Worm (Caenorhabditis elegans): ENCODE results near the gene cthd-1.
A peak's percentile ranks its signal among the peaks of the same experiment; 100 is the strongest.

Gene cthd-1

ce11 chrV:9629643-9630042, 48.4 kb upstream of the cthd-1 start, which contains the start of gene col-146:
Gene col-146 (plus strand): TSS chrV:9629943.
- no peak for TF ChIP-seq tra-1 (GFP tag; IDR thresholded peaks at IDR 0.05)
- no peak for TF ChIP-seq ZK337.2 (GFP tag; IDR thresholded peaks at IDR 0.05)
- TF ChIP-seq D1046.2 (GFP tag; IDR thresholded peaks at IDR 0.05): no peak
- no peak for TF ChIP-seq daf-8 (GFP tag; IDR thresholded peaks at IDR 0.05)
- no peak for TF ChIP-seq lin-1 (GFP tag; IDR thresholded peaks at IDR 0.05)
- no peak for TF ChIP-seq F37D6.2 (tag; optimal IDR thresholded peaks at IDR 0.05)
- no peak for TF ChIP-seq nhr-237 (tag; optimal IDR thresholded peaks at IDR 0.05)
- no peak for TF ChIP-seq F10B5.3 (tag; optimal IDR thresholded peaks at IDR 0.05)
- no peak for TF ChIP-seq attf-4 (tag; optimal IDR thresholded peaks at IDR 0.05)
- no peak for TF ChIP-seq snpc-4 (tag; optimal IDR thresholded peaks at IDR 0.05)
- no peak for TF ChIP-seq ceh-82 (tag; optimal IDR thresholded peaks at IDR 0.05)
- no peak for TF ChIP-seq ama-1 (optimal IDR thresholded peaks at IDR 0.05)
- no peak for TF ChIP-seq snpc-1.2 (GFP tag; IDR thresholded peaks at IDR 0.05)
- no peak for TF ChIP-seq nhr-6 (tag; optimal IDR thresholded peaks at IDR 0.05)
- TF ChIP-seq mes-2 (tag; optimal IDR thresholded peaks at IDR 0.05; ENCODE audit: poor library complexity, severe bottlenecking): no peak
- no peak for TF ChIP-seq lir-3 (tag; optimal IDR thresholded peaks at IDR 0.05)
- TF ChIP-seq T26A8.4 (GFP tag; IDR thresholded peaks at IDR 0.05): no peak

- TF ChIP-seq spr-3 (GFP tag; optimal IDR thresholded peaks at IDR 0.05) (no peak), aly-2 (tag; optimal IDR thresholded peaks at IDR 0.05) (no peak), nhr-41 (GFP tag; IDR thresholded peaks at IDR 0.05) (no peak), fos-1 (tag; optimal IDR thresholded peaks at IDR 0.05) (no peak), lin-13 (GFP tag; optimal IDR thresholded peaks at IDR 0.05) (no peak), hlh-30 (tag; optimal IDR thresholded peaks at IDR 0.05; ENCODE audit: insufficient read depth) (no peak), aha-1 (tag) (no peak), nhr-102 (tag; optimal IDR thresholded peaks at IDR 0.05) (no peak), T20F7.1 (GFP tag; optimal IDR thresholded peaks at IDR 0.05) (no peak), daf-16 (GFP tag; optimal IDR thresholded peaks at IDR 0.05) (no peak), daf-16 (tag; optimal IDR thresholded peaks at IDR 0.05) (no peak), ZK337.2 (GFP tag; IDR thresholded peaks at IDR 0.05) (no peak), ctbp-1 (GFP tag; IDR thresholded peaks at IDR 0.05) (0 out of 2 replicates have a peak, but pooled peaks have one; percentile 14), madf-5 (GFP tag; IDR thresholded peaks at IDR 0.05) (peak in 1 of 2 experiments; percentile 29; a peak in 1 of 4 replicates), attf-4 (tag; optimal IDR thresholded peaks at IDR 0.05) (no peak), gei-8 (GFP tag; optimal IDR thresholded peaks at IDR 0.05) (no peak), pqm-1 (tag; optimal IDR thresholded peaks at IDR 0.05) (no peak), dve-1 (tag; optimal IDR thresholded peaks at IDR 0.05; ENCODE audit: insufficient read depth) (no peak), nhr-25 (tag; optimal IDR thresholded peaks at IDR 0.05; ENCODE audit: borderline replicate concordance, insufficient read depth) (no peak), lin-38 (GFP tag; IDR thresholded peaks at IDR 0.05) (0 out of 2 replicates have a peak, but pooled peaks have one; percentile 23), vab-7 (GFP tag; IDR thresholded peaks at IDR 0.05) (no peak), egl-43 (GFP tag; IDR thresholded peaks at IDR 0.05) (0 out of 2 replicates have a peak, but pooled peaks have one; percentile 46), Y48G9A.11 (GFP tag; IDR thresholded peaks at IDR 0.05) (0 out of 2 replicates have a peak, but pooled peaks have one; percentile 46), F44E2.7 (GFP tag; IDR thresholded peaks at IDR 0.05) (0 out of 2 replicates have a peak, but pooled peaks have one; percentile 47), nhr-76 (tag; optimal IDR thresholded peaks at IDR 0.05) (no peak), lim-7 (GFP tag; IDR thresholded peaks at IDR 0.05) (0 out of 2 replicates have a peak, but pooled peaks have one; percentile 28), duxl-1 (tag; optimal IDR thresholded peaks at IDR 0.05; ENCODE audit: poor library complexity) (no peak), snpc-4 (tag; optimal IDR thresholded peaks at IDR 0.05) (no peak), set-16 (GFP tag; IDR thresholded peaks at IDR 0.05) (peak; percentile 98)
Measured at ce11 chrV:9630542-9630941, 47.5 kb upstream of the cthd-1 start.

Measured in whole organism, L4 larva.